Fruit fly (Drosophila melanogaster): ENCODE data around the gene Cisd2.

Gene Cisd2

dm6 chr3R:29219948-29220347 is 3.3 kb downstream of the Cisd2 start, which contains the start of gene eEF1gamma:
Gene eEF1gamma (plus strand): TSS chr3R:29220172.
- TF ChIP-seq CG8159 (tag; optimal IDR thresholded peaks at IDR 0.05) (peak; percentile 76), CG15710 (tag; optimal IDR thresholded peaks at IDR 0.05) (peak; percentile 82), Snoo (tag; optimal IDR thresholded peaks at IDR 0.05) (peak; percentile 96), gl (tag; optimal IDR thresholded peaks at IDR 0.05) (peak; percentile 86), CG4496 (GFP tag; IDR thresholded peaks at IDR 0.05) (peak; percentile 93), CG32121 (GFP tag; IDR thresholded peaks at IDR 0.05) (peak; percentile 86), Pif1A (GFP tag; optimal IDR thresholded peaks at IDR 0.05) (no peak), CG8301 (tag; optimal IDR thresholded peaks at IDR 0.05) (peak; percentile 72), CG10348 (GFP tag; IDR thresholded peaks at IDR 0.05) (no peak), CG14655 (GFP tag; optimal IDR thresholded peaks at IDR 0.05) (no peak), Pif1B (GFP tag; optimal IDR thresholded peaks at IDR 0.05) (peak; percentile 76), rn (GFP tag; IDR thresholded peaks at IDR 0.05) (peak; percentile 67; the same call in 1 of the 2 replicates), EcR (GFP tag; optimal IDR thresholded peaks at IDR 0.05) (peak; percentile 15), Ets98B (GFP tag; IDR thresholded peaks at IDR 0.05) (peak; percentile 78), fd96Ca (GFP tag; IDR thresholded peaks at IDR 0.05) (peak; percentile 85), CG34367 (tag; optimal IDR thresholded peaks at IDR 0.05) (peak; percentile 88), CG13204 (GFP tag; optimal IDR thresholded peaks at IDR 0.05) (no peak), CG17806 (tag; optimal IDR thresholded peaks at IDR 0.05) (peak; percentile 65), CG12605 (GFP tag; IDR thresholded peaks at IDR 0.05) (peak; percentile 78), D1 (tag; optimal IDR thresholded peaks at IDR 0.05) (no peak), CG9948 (tag; optimal IDR thresholded peaks at IDR 0.05) (peak; percentile 57)

dm6 chr3R:29218001-29218400 is 5.2 kb downstream of the Cisd2 start:
- TF ChIP-seq Snoo (tag; optimal IDR thresholded peaks at IDR 0.05) (no peak), CG8159 (tag; optimal IDR thresholded peaks at IDR 0.05) (peak; percentile 3), Pif1B (GFP tag; optimal IDR thresholded peaks at IDR 0.05) (no peak), CG8301 (tag; optimal IDR thresholded peaks at IDR 0.05) (peak; percentile 16)

dm6 chr3R:29217309-29217708 is 5.9 kb downstream of the Cisd2 start:
- TF ChIP-seq CG12605 (GFP tag; IDR thresholded peaks at IDR 0.05): no peak
- TF ChIP-seq EcR (GFP tag; optimal IDR thresholded peaks at IDR 0.05): peak; percentile 2
- TF ChIP-seq CG8301 (tag; optimal IDR thresholded peaks at IDR 0.05): no peak
- no peak for TF ChIP-seq Ets98B (GFP tag; IDR thresholded peaks at IDR 0.05)

dm6 chr3R:29216484-29216863 is 6.8 kb downstream of the Cisd2 start:
- TF ChIP-seq CG14655 (GFP tag; optimal IDR thresholded peaks at IDR 0.05): no peak
- no peak for TF ChIP-seq EcR (GFP tag; optimal IDR thresholded peaks at IDR 0.05)
- TF ChIP-seq CG17806 (tag; optimal IDR thresholded peaks at IDR 0.05): no peak
- TF ChIP-seq CG9948 (tag; optimal IDR thresholded peaks at IDR 0.05): no peak
- no peak for TF ChIP-seq CG32121 (GFP tag; IDR thresholded peaks at IDR 0.05)
- TF ChIP-seq CG13204 (GFP tag; optimal IDR thresholded peaks at IDR 0.05): no peak
- no peak for TF ChIP-seq CG8301 (tag; optimal IDR thresholded peaks at IDR 0.05)
- no peak for TF ChIP-seq CG15710 (tag; optimal IDR thresholded peaks at IDR 0.05)
- no peak for TF ChIP-seq D1 (tag; optimal IDR thresholded peaks at IDR 0.05)
- TF ChIP-seq CG8159 (tag; optimal IDR thresholded peaks at IDR 0.05): no peak
- no peak for TF ChIP-seq Pif1B (GFP tag; optimal IDR thresholded peaks at IDR 0.05)
- TF ChIP-seq CG10348 (GFP tag; IDR thresholded peaks at IDR 0.05): no peak
- TF ChIP-seq CG4496 (GFP tag; IDR thresholded peaks at IDR 0.05): no peak
- TF ChIP-seq Snoo (tag; optimal IDR thresholded peaks at IDR 0.05): no peak
- TF ChIP-seq fd96Ca (GFP tag; IDR thresholded peaks at IDR 0.05): no peak
- no peak for TF ChIP-seq gl (tag; optimal IDR thresholded peaks at IDR 0.05)
- no peak for TF ChIP-seq CG34367 (tag; optimal IDR thresholded peaks at IDR 0.05)
- TF ChIP-seq CG12605 (GFP tag; IDR thresholded peaks at IDR 0.05): no peak

- TF ChIP-seq EcR (GFP tag; optimal IDR thresholded peaks at IDR 0.05): no peak
- no peak for TF ChIP-seq Snoo (tag; optimal IDR thresholded peaks at IDR 0.05)
- TF ChIP-seq CG32121 (GFP tag; IDR thresholded peaks at IDR 0.05): no peak
- TF ChIP-seq CG8159 (tag; optimal IDR thresholded peaks at IDR 0.05): no peak
- TF ChIP-seq Ets98B (GFP tag; IDR thresholded peaks at IDR 0.05): no peak
- TF ChIP-seq CG17806 (tag; optimal IDR thresholded peaks at IDR 0.05): no peak
- TF ChIP-seq CG12605 (GFP tag; IDR thresholded peaks at IDR 0.05): no peak
- TF ChIP-seq Pif1A (GFP tag; optimal IDR thresholded peaks at IDR 0.05): no peak
These were observed 7.4 kb downstream of the Cisd2 start for dm6 chr3R:29215652-29216483.

dm6 chr3R:29214982-29215533 is 8.2 kb downstream of the Cisd2 start:
- peak; percentile 47 for TF ChIP-seq CG14655 (GFP tag; optimal IDR thresholded peaks at IDR 0.05)
- peak; percentile 70 for TF ChIP-seq CG13204 (GFP tag; optimal IDR thresholded peaks at IDR 0.05)
- TF ChIP-seq CG17806 (tag; optimal IDR thresholded peaks at IDR 0.05): peak; percentile 22
- TF ChIP-seq CG10348 (GFP tag; IDR thresholded peaks at IDR 0.05): no peak
- TF ChIP-seq CG8301 (tag; optimal IDR thresholded peaks at IDR 0.05): peak; percentile 32
- TF ChIP-seq CG12605 (GFP tag; IDR thresholded peaks at IDR 0.05): peak; percentile 75
- TF ChIP-seq Pif1B (GFP tag; optimal IDR thresholded peaks at IDR 0.05): peak; percentile 68
- no peak for TF ChIP-seq Snoo (tag; optimal IDR thresholded peaks at IDR 0.05)
- TF ChIP-seq CG34367 (tag; optimal IDR thresholded peaks at IDR 0.05): peak; percentile 47
- peak; percentile 80 for TF ChIP-seq gl (tag; optimal IDR thresholded peaks at IDR 0.05)
- peak; percentile 52 for TF ChIP-seq CG8159 (tag; optimal IDR thresholded peaks at IDR 0.05)
- TF ChIP-seq CG9948 (tag; optimal IDR thresholded peaks at IDR 0.05): peak; percentile 32
- 0 out of 2 replicates have a peak, but pooled peaks have one; percentile 12 for TF ChIP-seq CG32121 (GFP tag; IDR thresholded peaks at IDR 0.05)
- TF ChIP-seq Pif1A (GFP tag; optimal IDR thresholded peaks at IDR 0.05): peak; percentile 21
- no peak for TF ChIP-seq D1 (tag; optimal IDR thresholded peaks at IDR 0.05)
- peak; percentile 50 for TF ChIP-seq Ets98B (GFP tag; IDR thresholded peaks at IDR 0.05)
- TF ChIP-seq EcR (GFP tag; optimal IDR thresholded peaks at IDR 0.05): peak; percentile 34
- TF ChIP-seq CG15710 (tag; optimal IDR thresholded peaks at IDR 0.05): peak; percentile 36
- peak; percentile 57; the same call in 2 of the 3 replicates for TF ChIP-seq fd96Ca (GFP tag; IDR thresholded peaks at IDR 0.05)
- peak; percentile 79 for TF ChIP-seq CG4496 (GFP tag; IDR thresholded peaks at IDR 0.05)
- no peak for TF ChIP-seq rn (GFP tag; IDR thresholded peaks at IDR 0.05)

Data from whole organism, pupa.